Worm (Caenorhabditis elegans) whole organism, L2 larva: Measurements from ENCODE around the gene C28A5.2.

Experiments used
- aly-2 ChIP-seq: fragments of 150-350 bp; optimal IDR thresholded peaks from 2 replicates; lab custom pipeline; 2014; ENCODE audit warnings: missing biosample characterization, missing genetic modification characterization
- ceh-82 ChIP-seq: fragments of 150-350 bp; optimal IDR thresholded peaks from 2 replicates; lab custom pipeline; 2014; ENCODE audit warnings: missing biosample characterization, missing genetic modification characterization
- dmd-4 ChIP-seq: sonication (generic microtip); optimal IDR thresholded peaks from 2 replicates; lab custom pipeline; 2017; ENCODE audit warnings: missing biosample characterization, missing genetic modification characterization
- fos-1 ChIP-seq: fragments of 150-350 bp; optimal IDR thresholded peaks from 2 replicates; lab custom pipeline; 2014; ENCODE audit warnings: missing biosample characterization, missing genetic modification characterization
- nhr-25 ChIP-seq: fragments of 150-350 bp; sonication (generic microtip); optimal IDR thresholded peaks from 3 replicates; lab custom pipeline; 2014; ENCODE audit warnings: missing biosample characterization, missing genetic modification characterization
- nhr-6 ChIP-seq: fragments of 150-350 bp; optimal IDR thresholded peaks from 2 replicates; lab custom pipeline; 2014; ENCODE audit warnings: missing biosample characterization, missing genetic modification characterization

ce11 chrIII:4435262-4435661 is 4.1 kb downstream of the C28A5.2 start:
- TF ChIP-seq aly-2 (tag; lab: Kevin White, UChicago), result no peak
- no peak for TF ChIP-seq ceh-82 (tag; lab: Kevin White, UChicago)
- TF ChIP-seq fos-1, result no peak
- TF ChIP-seq dmd-4, result no peak
- TF ChIP-seq nhr-6 (tag; lab: Kevin White, UChicago), result no peak
- no peak for TF ChIP-seq nhr-25
